Worm (Caenorhabditis elegans): ENCODE results near the gene asp-17.

The asp-17 gene

ce11 chrV:19050888-19051287, 13.8 kb upstream of the asp-17 start:
- TF ChIP-seq efl-1 (optimal IDR thresholded peaks at IDR 0.05), result no peak
- TF ChIP-seq efl-1 (GFP tag; optimal IDR thresholded peaks at IDR 0.05 in 1 of 2), result peak in 1 of 2 experiments; percentile 16
- no peak for TF ChIP-seq mab-9 (GFP tag; IDR thresholded peaks at IDR 0.05)

ce11 chrV:19050438-19050837, 13.3 kb upstream of the asp-17 start, which contains the start of gene asp-1:
Gene asp-1 (minus strand): TSS chrV:19050752.
- no peak for TF ChIP-seq nhr-28 (tag; optimal IDR thresholded peaks at IDR 0.05)
- no peak for TF ChIP-seq nhr-47 (tag; optimal IDR thresholded peaks at IDR 0.05)
- no peak for TF ChIP-seq elt-2 (tag; optimal IDR thresholded peaks at IDR 0.05)
- TF ChIP-seq pag-3 (tag; optimal IDR thresholded peaks at IDR 0.05; ENCODE audit: borderline replicate concordance, insufficient read depth), result no peak
- no peak for TF ChIP-seq pqm-1 (tag; optimal IDR thresholded peaks at IDR 0.05)
- no peak for TF ChIP-seq efl-1 (optimal IDR thresholded peaks at IDR 0.05)
- TF ChIP-seq efl-1 (GFP tag; optimal IDR thresholded peaks at IDR 0.05 in 1 of 2), result peak in 1 of 2 experiments; percentile 56
- no peak for TF ChIP-seq ztf-11 (tag; optimal IDR thresholded peaks at IDR 0.05)
- TF ChIP-seq egl-13 (tag; optimal IDR thresholded peaks at IDR 0.05), result no peak
- no peak for TF ChIP-seq lin-15B (tag; optimal IDR thresholded peaks at IDR 0.05)
- no peak for TF ChIP-seq nhr-85 (tag)
- TF ChIP-seq unc-86 (tag; optimal IDR thresholded peaks at IDR 0.05), result no peak
- no peak for TF ChIP-seq mab-9 (GFP tag; IDR thresholded peaks at IDR 0.05)
- peak in 1 of 2 experiments; percentile 7 for TF ChIP-seq lin-35 (GFP tag; optimal IDR thresholded peaks at IDR 0.05)
- no peak for TF ChIP-seq tlp-1 (tag; optimal IDR thresholded peaks at IDR 0.05)
- no peak for TF ChIP-seq fkh-4 (tag; optimal IDR thresholded peaks at IDR 0.05; ENCODE audit: borderline replicate concordance)
- TF ChIP-seq unc-130 (tag; optimal IDR thresholded peaks at IDR 0.05), result no peak
- TF ChIP-seq sptf-1 (tag; optimal IDR thresholded peaks at IDR 0.05), result no peak

ce11 chrV:19049140-19050092, 12.3 kb upstream of the asp-17 start:
- TF ChIP-seq nhr-19 (GFP tag; conservative IDR thresholded peaks at IDR 0.05) (peak; percentile 15; the same call in 1 of the 2 replicates), efl-1 (optimal IDR thresholded peaks at IDR 0.05) (no peak), efl-1 (GFP tag; optimal IDR thresholded peaks at IDR 0.05 in 1 of 2) (peak in 1 of 2 experiments; percentile 89), aly-2 (tag; optimal IDR thresholded peaks at IDR 0.05) (peak; percentile 90), ceh-63 (GFP tag; optimal IDR thresholded peaks at IDR 0.05) (no peak), unc-86 (tag; optimal IDR thresholded peaks at IDR 0.05) (no peak), lir-3 (tag; optimal IDR thresholded peaks at IDR 0.05; ENCODE audit: poor library complexity) (no peak), nhr-71 (tag; optimal IDR thresholded peaks at IDR 0.05) (peak; percentile 47), sox-4 (tag; optimal IDR thresholded peaks at IDR 0.05) (no peak), mdl-1 (tag; optimal IDR thresholded peaks at IDR 0.05) (no peak), xbp-1 (tag; optimal IDR thresholded peaks at IDR 0.05) (no peak), pqm-1 (tag; optimal IDR thresholded peaks at IDR 0.05) (no peak), elt-2 (tag; optimal IDR thresholded peaks at IDR 0.05) (peak; percentile 35), ztf-4 (tag; optimal IDR thresholded peaks at IDR 0.05) (no peak), nhr-20 (tag; optimal IDR thresholded peaks at IDR 0.05) (no peak), unc-62 (GFP tag; optimal IDR thresholded peaks at IDR 0.05) (no peak), sup-37 (GFP tag; optimal IDR thresholded peaks at IDR 0.05) (no peak), lin-35 (GFP tag; optimal IDR thresholded peaks at IDR 0.05) (peak in 1 of 2 experiments; percentile 50), lin-14 (GFP tag; optimal IDR thresholded peaks at IDR 0.05) (no peak), nhr-90 (tag; optimal IDR thresholded peaks at IDR 0.05; ENCODE audit: poor library complexity) (peak; percentile 15), ama-1 (optimal IDR thresholded peaks at IDR 0.05) (peak; percentile 2)

DNA sequence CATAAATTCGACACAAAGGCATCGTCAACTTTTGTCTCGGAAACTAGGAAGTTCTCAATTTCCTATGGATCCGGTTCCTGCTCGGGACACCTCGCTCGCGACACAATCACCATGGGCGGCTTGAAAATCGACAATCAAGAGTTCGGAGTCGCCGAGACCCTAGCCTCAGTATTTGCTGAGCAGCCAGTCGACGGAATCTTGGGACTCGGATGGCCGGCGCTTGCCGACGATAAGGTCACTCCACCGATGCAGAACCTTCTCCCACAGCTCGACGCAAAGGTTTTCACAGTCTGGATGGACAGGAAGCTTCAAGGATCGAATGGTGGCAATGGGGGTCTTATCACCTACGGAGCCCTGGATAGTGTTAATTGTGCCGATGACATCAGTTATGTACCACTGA, 10.3 kb upstream of the asp-17 start:
- no peak for TF ChIP-seq irx-1 (tag; optimal IDR thresholded peaks at IDR 0.05)
- no peak for TF ChIP-seq ceh-63 (GFP tag; optimal IDR thresholded peaks at IDR 0.05)
- TF ChIP-seq aly-2 (tag; optimal IDR thresholded peaks at IDR 0.05), result no peak
- TF ChIP-seq nhr-11 (tag; optimal IDR thresholded peaks at IDR 0.05), result no peak
- TF ChIP-seq mef-2 (tag; optimal IDR thresholded peaks at IDR 0.05), result no peak
- no peak for TF ChIP-seq nhr-71 (tag; optimal IDR thresholded peaks at IDR 0.05)
- TF ChIP-seq hpl-2 (GFP tag; optimal IDR thresholded peaks at IDR 0.05), result no peak
- TF ChIP-seq ama-1 (optimal IDR thresholded peaks at IDR 0.05), result no peak
- TF ChIP-seq fkh-8 (tag; optimal IDR thresholded peaks at IDR 0.05), result no peak
- no peak for TF ChIP-seq unc-98 (GFP tag; IDR thresholded peaks at IDR 0.05)
- no peak for TF ChIP-seq ceh-82 (tag; optimal IDR thresholded peaks at IDR 0.05)
- no peak for TF ChIP-seq zag-1 (tag; optimal IDR thresholded peaks at IDR 0.05)
- no peak for TF ChIP-seq swsn-7 (tag; optimal IDR thresholded peaks at IDR 0.05)
- TF ChIP-seq nhr-76 (tag; optimal IDR thresholded peaks at IDR 0.05), result no peak
- TF ChIP-seq C16A3.4 (tag; optimal IDR thresholded peaks at IDR 0.05), result no peak
- TF ChIP-seq egl-13 (tag; optimal IDR thresholded peaks at IDR 0.05), result no peak
- TF ChIP-seq ceh-90 (tag; optimal IDR thresholded peaks at IDR 0.05), result no peak
- no peak for TF ChIP-seq F16B12.6 (tag; optimal IDR thresholded peaks at IDR 0.05)

Data from whole organism, L1 larva.